Fruit fly (Drosophila melanogaster) whole organism, embryonic: ENCODE data around the gene CG31103.

Experiments used
- CG10431 ChIP-seq: fragments of 200-800 bp; sonication (Bioruptor generic); optimal IDR thresholded peaks from 3 replicates; lab custom pipeline; 2018; ENCODE audit warnings: missing biosample characterization, mild to moderate bottlenecking, missing genetic modification characterization
- CG10543 ChIP-seq: fragments of 200-800 bp; sonication (Bioruptor generic); optimal IDR thresholded peaks from 3 replicates; lab custom pipeline; 2017; ENCODE audit warnings: missing biosample characterization, mild to moderate bottlenecking, missing genetic modification characterization, moderate library complexity
- CG10654 ChIP-seq: fragments of 200-800 bp; sonication (Bioruptor generic); optimal IDR thresholded peaks from 2 replicates; lab custom pipeline; 2016; ENCODE audit warnings: missing biosample characterization, missing genetic modification characterization
- CG11093 ChIP-seq: fragments of 200-800 bp; sonication (Bioruptor generic); IDR thresholded peaks from 3 replicates; pipeline ENCODE4 v1.3.6; 2022; ENCODE audit warnings: missing biosample characterization, missing genetic modification characterization
- CG11398 ChIP-seq: fragments of 200-800 bp; sonication (Bioruptor generic); optimal IDR thresholded peaks from 2 replicates; lab custom pipeline; 2016; ENCODE audit warnings: missing biosample characterization, missing genetic modification characterization
- CG11560 ChIP-seq: fragments of 200-800 bp; sonication (Bioruptor generic); IDR thresholded peaks from 3 replicates; pipeline ENCODE4 v1.3.6; 2022; ENCODE audit warnings: missing biosample characterization, missing genetic modification characterization
- CG12299 ChIP-seq: fragments of 200-800 bp; sonication (Bioruptor generic); optimal IDR thresholded peaks from 2 replicates; lab custom pipeline; 2018; ENCODE audit warnings: missing biosample characterization, mild to moderate bottlenecking, missing genetic modification characterization
- CG15011 ChIP-seq: fragments of 200-800 bp; sonication (Bioruptor generic); optimal IDR thresholded peaks from 3 replicates; lab custom pipeline; 2018; ENCODE audit warnings: missing biosample characterization, mild to moderate bottlenecking, missing genetic modification characterization
- CG15696 ChIP-seq: fragments of 200-800 bp; sonication (Bioruptor generic); optimal IDR thresholded peaks from 2 replicates; lab custom pipeline; 2019; ENCODE audit warnings: missing biosample characterization, mild to moderate bottlenecking, missing genetic modification characterization, moderate library complexity
- CG1602 ChIP-seq: fragments of 200-800 bp; sonication (Bioruptor generic); optimal IDR thresholded peaks from 3 replicates; lab custom pipeline; 2016; ENCODE audit warnings: missing biosample characterization, missing genetic modification characterization
- CG16779 ChIP-seq: fragments of 200-800 bp; sonication (Bioruptor generic); IDR thresholded peaks from 2 replicates; pipeline ENCODE4 v1.3.6; 2022; ENCODE audit warnings: missing biosample characterization, missing genetic modification characterization
- CG17612 ChIP-seq: fragments of 200-800 bp; sonication (Bioruptor generic); IDR thresholded peaks from 2 replicates; pipeline ENCODE4 v1.3.6; 2022; ENCODE audit warnings: missing biosample characterization, missing genetic modification characterization
- CG18619 ChIP-seq: fragments of 200-800 bp; sonication (Bioruptor generic); optimal IDR thresholded peaks from 3 replicates; lab custom pipeline; 2017; ENCODE audit warnings: missing biosample characterization, mild to moderate bottlenecking, missing genetic modification characterization
- CG2116 ChIP-seq: fragments of 200-800 bp; sonication (Bioruptor generic); optimal IDR thresholded peaks from 3 replicates; lab custom pipeline; 2018; ENCODE audit warnings: missing biosample characterization, mild to moderate bottlenecking, missing genetic modification characterization
- CG34422 ChIP-seq: fragments of 200-800 bp; sonication (Bioruptor generic); IDR thresholded peaks from 3 replicates; pipeline ENCODE4 v1.3.6; 2022; ENCODE audit warnings: missing biosample characterization, missing genetic modification characterization
- CG4282 ChIP-seq: fragments of 200-800 bp; sonication (Bioruptor generic); optimal IDR thresholded peaks from 2 replicates; lab custom pipeline; 2016; ENCODE audit warnings: missing biosample characterization, missing genetic modification characterization
- CG43689 ChIP-seq: fragments of 200-800 bp; sonication (Bioruptor generic); IDR thresholded peaks from 2 replicates; pipeline ENCODE4 v1.3.6; 2022; ENCODE audit warnings: missing biosample characterization, missing genetic modification characterization
- CG4404 ChIP-seq: fragments of 200-800 bp; sonication (Bioruptor generic); IDR thresholded peaks from 2 replicates; pipeline ENCODE4 v1.3.6; 2022; ENCODE audit warnings: missing biosample characterization, missing genetic modification characterization
- CG6272 ChIP-seq: fragments of 200-800 bp; sonication (Bioruptor generic); IDR thresholded peaks from 2 replicates; pipeline ENCODE4 v1.3.6; 2022; ENCODE audit warnings: missing biosample characterization, missing genetic modification characterization
- CG6813 ChIP-seq: fragments of 200-800 bp; sonication (Bioruptor generic); optimal IDR thresholded peaks from 2 replicates; lab custom pipeline; 2017; ENCODE audit warnings: missing biosample characterization, missing genetic modification characterization, mild to moderate bottlenecking, moderate library complexity, missing genetic modification reagents
- CG7556 ChIP-seq: fragments of 200-800 bp; sonication (Bioruptor generic); optimal IDR thresholded peaks from 2 replicates; lab custom pipeline; 2017; ENCODE audit warnings: missing biosample characterization, mild to moderate bottlenecking, missing genetic modification characterization
- CG8290 ChIP-seq, 3 experiments: fragments of 200-800 bp; sonication (Bioruptor generic); optimal IDR thresholded peaks; 2 replicates each; lab custom pipeline; 2016 to 2019; ENCODE audit warnings: missing biosample characterization in 3 of 3, missing genetic modification characterization in 3 of 3, mild to moderate bottlenecking in 2 of 3, moderate library complexity in 1 of 3
- CG9797 ChIP-seq: fragments of 200-800 bp; sonication (Bioruptor generic); optimal IDR thresholded peaks from 3 replicates; lab custom pipeline; 2018; ENCODE audit warnings: missing biosample characterization, mild to moderate bottlenecking, missing genetic modification characterization
- Camta ChIP-seq: fragments of 200-800 bp; sonication (Bioruptor generic); optimal IDR thresholded peaks from 2 replicates; lab custom pipeline; 2016; ENCODE audit warnings: missing biosample characterization, missing genetic modification characterization
- Deaf1 ChIP-seq: fragments of 200-800 bp; optimal IDR thresholded peaks from 3 replicates; lab custom pipeline; 2019; ENCODE audit warnings: missing biosample characterization, mild to moderate bottlenecking, missing genetic modification characterization, moderate library complexity
- Dll ChIP-seq: fragments of 200-800 bp; sonication (Bioruptor generic); IDR thresholded peaks from 4 replicates; pipeline ENCODE4 v1.3.6; 2022; ENCODE audit warnings: missing biosample characterization, missing genetic modification characterization; ENCODE audit not compliant: partially characterized antibody
- HLHmδ ChIP-seq: fragments of 200-800 bp; sonication (Bioruptor generic); optimal IDR thresholded peaks from 2 replicates; lab custom pipeline; 2018; ENCODE audit warnings: missing biosample characterization, mild to moderate bottlenecking, missing genetic modification characterization, moderate library complexity
- Hey ChIP-seq: fragments of 200-800 bp; sonication (Bioruptor generic); optimal IDR thresholded peaks from 3 replicates; lab custom pipeline; 2018; ENCODE audit warnings: missing biosample characterization, mild to moderate bottlenecking, missing genetic modification characterization
- Lim3 ChIP-seq: fragments of 200-800 bp; sonication (Bioruptor generic); IDR thresholded peaks from 2 replicates; pipeline ENCODE4 v1.3.6; 2022; ENCODE audit warnings: missing biosample characterization, missing genetic modification characterization
- Mrtf ChIP-seq: fragments of 200-800 bp; sonication (Bioruptor generic); IDR thresholded peaks from 3 replicates; pipeline ENCODE4 v1.3.6; 2022; ENCODE audit warnings: missing biosample characterization, missing genetic modification characterization
- NFAT ChIP-seq: fragments of 200-800 bp; sonication (Bioruptor generic); IDR thresholded peaks from 2 replicates; pipeline ENCODE4 v1.3.6; 2022; ENCODE audit warnings: missing biosample characterization, missing genetic modification characterization
- ato ChIP-seq: fragments of 200-800 bp; sonication (Bioruptor generic); IDR thresholded peaks from 2 replicates; pipeline ENCODE4 v1.3.6; 2022; ENCODE audit warnings: missing biosample characterization, missing genetic modification characterization; ENCODE audit not compliant: partially characterized antibody
- bigmax ChIP-seq: fragments of 200-800 bp; sonication (Bioruptor generic); optimal IDR thresholded peaks from 2 replicates; lab custom pipeline; 2018; ENCODE audit warnings: missing biosample characterization, mild to moderate bottlenecking, missing genetic modification characterization
- crp ChIP-seq, 2 experiments: fragments of 200-800 bp; sonication (Bioruptor generic); optimal IDR thresholded peaks; 2 replicates in 1 of 2; 3 replicates in 1 of 2; lab custom pipeline; 2017; ENCODE audit warnings: missing biosample characterization in 2 of 2, missing genetic modification characterization in 2 of 2, mild to moderate bottlenecking in 1 of 2, moderate library complexity in 1 of 2
- dysf ChIP-seq: fragments of 200-800 bp; sonication (Bioruptor generic); IDR thresholded peaks from 3 replicates; pipeline ENCODE4 v1.3.6; 2022; ENCODE audit warnings: missing biosample characterization, missing genetic modification characterization
- hb ChIP-seq: fragments of 200-800 bp; sonication (Bioruptor generic); IDR thresholded peaks from 3 replicates; pipeline ENCODE4 v1.3.6; 2022; ENCODE audit warnings: missing biosample characterization, missing genetic modification characterization; ENCODE audit not compliant: partially characterized antibody
- lilli ChIP-seq: fragments of 200-800 bp; sonication (Bioruptor generic); optimal IDR thresholded peaks from 3 replicates; lab custom pipeline; 2016; ENCODE audit warnings: missing biosample characterization, missing genetic modification characterization
- luna ChIP-seq: fragments of 200-800 bp; sonication (Bioruptor generic); optimal IDR thresholded peaks from 2 replicates; lab custom pipeline; 2016; ENCODE audit warnings: missing biosample characterization, missing genetic modification characterization
- pzg ChIP-seq: fragments of 200-800 bp; sonication (Bioruptor generic); optimal IDR thresholded peaks from 3 replicates; lab custom pipeline; 2018; ENCODE audit warnings: missing biosample characterization, mild to moderate bottlenecking, missing genetic modification characterization, moderate library complexity
- repo ChIP-seq: fragments of 200-800 bp; sonication (Bioruptor generic); optimal IDR thresholded peaks from 2 replicates; lab custom pipeline; 2016; ENCODE audit warnings: missing biosample characterization, missing genetic modification characterization
- sr ChIP-seq: fragments of 200-800 bp; sonication (Bioruptor generic); IDR thresholded peaks from 3 replicates; pipeline ENCODE4 v1.3.6; 2022; ENCODE audit warnings: missing biosample characterization, missing genetic modification characterization
- tna ChIP-seq: fragments of 200-800 bp; sonication (Bioruptor generic); IDR thresholded peaks from 2 replicates; pipeline ENCODE4 v1.3.6; 2022; ENCODE audit warnings: missing biosample characterization, missing genetic modification characterization; ENCODE audit not compliant: partially characterized antibody
- toy ChIP-seq: fragments of 200-800 bp; sonication (Bioruptor generic); IDR thresholded peaks from 2 replicates; pipeline ENCODE4 v1.3.6; 2022; ENCODE audit warnings: missing biosample characterization, missing genetic modification characterization

CG31103 gene

dm6 chr3R:25183484-25184442, 35.4 kb upstream of the CG31103 start, which contains the start of gene dan (continued):
- TF ChIP-seq sr: no peak
- TF ChIP-seq CG11093 (GFP tag; lab: Robert Waterston, UW): no peak
- TF ChIP-seq bigmax (GFP tag; lab: Kevin White, UChicago): no peak
- peak; percentile 6 for TF ChIP-seq CG1602 (GFP tag; lab: Kevin White, UChicago)
- TF ChIP-seq Mrtf (GFP tag; lab: Robert Waterston, UW): no peak
- TF ChIP-seq tna (GFP tag; lab: Robert Waterston, UW): no peak
- no peak for TF ChIP-seq CG2116
- no peak for TF ChIP-seq hb (GFP tag; lab: Robert Waterston, UW)
- TF ChIP-seq CG10431 (GFP tag; lab: Kevin White, UChicago): no peak
- peak; percentile 92 for TF ChIP-seq Deaf1 (tag; lab: Kevin White, UChicago)
- no peak for TF ChIP-seq CG17612 (GFP tag; lab: Robert Waterston, UW)
- no peak for TF ChIP-seq Dll (GFP tag; lab: Robert Waterston, UW)
- TF ChIP-seq Hey (tag; lab: Kevin White, UChicago): no peak
- no peak for TF ChIP-seq CG12299 (tag; lab: Kevin White, UChicago)
- peak; percentile 69 for TF ChIP-seq CG4404
- no peak for TF ChIP-seq CG11560 (tag; lab: Robert Waterston, UW)
- TF ChIP-seq CG10543 (GFP tag; lab: Kevin White, UChicago): no peak
- TF ChIP-seq CG11398 (GFP tag; lab: Kevin White, UChicago): no peak
- TF ChIP-seq NFAT (GFP tag; lab: Robert Waterston, UW): no peak
- no peak for TF ChIP-seq CG43689 (GFP tag; lab: Robert Waterston, UW)
- peak; percentile 68 for TF ChIP-seq CG15696 (tag; lab: Kevin White, UChicago)
- TF ChIP-seq CG10654: no peak
- TF ChIP-seq dysf (GFP tag; lab: Robert Waterston, UW): 0 out of 3 replicates have a peak, but pooled peaks have one; percentile 38
- TF ChIP-seq repo (GFP tag; lab: Kevin White, UChicago): no peak
- no peak for TF ChIP-seq pzg (GFP tag; lab: Kevin White, UChicago)
- TF ChIP-seq CG15011 (GFP tag; lab: Kevin White, UChicago): no peak
- peak; percentile 77 for TF ChIP-seq CG7556 (GFP tag; lab: Kevin White, UChicago)
- TF ChIP-seq HLHmδ (GFP tag; lab: Kevin White, UChicago): no peak
- no peak for TF ChIP-seq CG6272 (GFP tag; lab: Robert Waterston, UW)
- no peak for TF ChIP-seq CG16779 (GFP tag; lab: Robert Waterston, UW)
- TF ChIP-seq CG9797 (GFP tag; lab: Kevin White, UChicago): no peak
- TF ChIP-seq toy (GFP tag; lab: Robert Waterston, UW): no peak
- peak; percentile 2 for TF ChIP-seq Camta (GFP tag; lab: Kevin White, UChicago)
- no peak for TF ChIP-seq Lim3
- no peak for TF ChIP-seq ato (GFP tag; lab: Robert Waterston, UW)
- TF ChIP-seq lilli: no peak
- TF ChIP-seq CG8290 (GFP tag; optimal IDR thresholded peaks at IDR 0.05; lab: Kevin White, UChicago): no peak
- TF ChIP-seq CG8290 (tag; optimal IDR thresholded peaks at IDR 0.05; lab: Kevin White, UChicago): no peak
- TF ChIP-seq CG4282 (GFP tag; lab: Kevin White, UChicago): no peak
- TF ChIP-seq CG6813: peak; percentile 12
- no peak for TF ChIP-seq CG34422 (GFP tag; lab: Robert Waterston, UW)
- peak; percentile 42 for TF ChIP-seq CG18619 (GFP tag; lab: Kevin White, UChicago)
- no peak for TF ChIP-seq luna
- no peak for TF ChIP-seq crp (GFP tag; optimal IDR thresholded peaks at IDR 0.05; lab: Kevin White, UChicago)
- TF ChIP-seq, all 482 proteins: peak for 114
